Fruit fly (Drosophila melanogaster): ENCODE data around the gene bur.
A peak's percentile ranks its signal among the peaks of the same experiment; 100 is the strongest.

Gene bur

DNA sequence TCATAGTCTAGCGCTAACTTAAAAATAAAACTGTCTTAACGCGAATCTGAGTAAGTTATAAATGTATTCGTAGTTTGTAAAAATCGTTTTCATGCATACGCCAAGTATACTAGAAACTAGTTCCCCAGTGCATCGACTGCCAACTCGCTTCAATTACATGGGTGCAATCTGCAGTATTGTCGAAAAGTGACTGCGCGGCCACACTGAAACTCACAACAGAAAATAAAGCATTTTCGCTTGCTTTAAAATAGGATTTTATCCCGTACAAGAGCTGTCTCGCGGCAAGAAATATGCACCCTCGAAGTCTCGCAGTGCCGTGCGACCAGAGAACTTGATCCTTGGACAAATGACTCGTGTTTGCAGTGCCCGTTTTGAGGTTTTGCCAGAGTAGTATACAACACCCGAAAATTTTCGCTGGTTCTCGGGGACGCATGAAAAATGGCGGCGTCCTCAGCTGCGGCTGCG lies 41.7 kb upstream of the bur start, which contains the start of gene CG8677 (continued):
- no peak for TF ChIP-seq CG33557 (GFP tag; optimal IDR thresholded peaks at IDR 0.05)
- TF ChIP-seq psq (GFP tag; optimal IDR thresholded peaks at IDR 0.05): no peak
- no peak for TF ChIP-seq H2.0 (GFP tag; IDR thresholded peaks at IDR 0.05)
- TF ChIP-seq en (GFP tag; optimal IDR thresholded peaks at IDR 0.05): no peak
- TF ChIP-seq al (GFP tag; IDR thresholded peaks at IDR 0.05): no peak
- TF ChIP-seq CG13775 (GFP tag; optimal IDR thresholded peaks at IDR 0.05): no peak
- peak; percentile 46; the same call in 1 of the 2 replicates for TF ChIP-seq amos (GFP tag; IDR thresholded peaks at IDR 0.05; ENCODE audit: partially characterized antibody)
- no peak for TF ChIP-seq Hsf (GFP tag; optimal IDR thresholded peaks at IDR 0.05)
- TF ChIP-seq GATAe (GFP tag; conservative IDR thresholded peaks at IDR 0.05): no peak
- no peak for TF ChIP-seq nerfin-2 (GFP tag; IDR thresholded peaks at IDR 0.05; ENCODE audit: partially characterized antibody)
- TF ChIP-seq trh (GFP tag; optimal IDR thresholded peaks at IDR 0.05): no peak
- TF ChIP-seq Xrp1 (GFP tag; IDR thresholded peaks at IDR 0.05): no peak
- peak; percentile 13 for TF ChIP-seq CG12299 (tag; optimal IDR thresholded peaks at IDR 0.05)
- 0 out of 2 replicates have a peak, but pooled peaks have one; percentile 39 for TF ChIP-seq chm (GFP tag; IDR thresholded peaks at IDR 0.05)
- TF ChIP-seq croc (GFP tag; conservative IDR thresholded peaks at IDR 0.05): no peak
- no peak for TF ChIP-seq vnd (GFP tag; IDR thresholded peaks at IDR 0.05; ENCODE audit: partially characterized antibody)
- peak; percentile 67; the same call in 1 of the 3 replicates for TF ChIP-seq CG2199 (GFP tag; IDR thresholded peaks at IDR 0.05)
- no peak for TF ChIP-seq Nf-YA (GFP tag; IDR thresholded peaks at IDR 0.05)
- TF ChIP-seq ac (GFP tag; optimal IDR thresholded peaks at IDR 0.05): no peak
- TF ChIP-seq knrl (GFP tag; IDR thresholded peaks at IDR 0.05; ENCODE audit: partially characterized antibody): peak; percentile 17; the same call in 1 of the 3 replicates
- TF ChIP-seq Opbp (GFP tag; IDR thresholded peaks at IDR 0.05; ENCODE audit: partially characterized antibody): 0 out of 3 replicates have a peak, but pooled peaks have one; percentile 40
- TF ChIP-seq run (tag; optimal IDR thresholded peaks at IDR 0.05): no peak
- no peak for TF ChIP-seq Aef1 (GFP tag; IDR thresholded peaks at IDR 0.05)
- no peak for TF ChIP-seq Awh (GFP tag; IDR thresholded peaks at IDR 0.05)
- no peak for TF ChIP-seq CG4707 (GFP tag; optimal IDR thresholded peaks at IDR 0.05)
- no peak for TF ChIP-seq CG17612 (GFP tag; IDR thresholded peaks at IDR 0.05)
- no peak for TF ChIP-seq esg (GFP tag; conservative IDR thresholded peaks at IDR 0.05)
- TF ChIP-seq CG11696 (GFP tag; IDR thresholded peaks at IDR 0.05): no peak
- no peak for TF ChIP-seq org-1 (GFP tag; optimal IDR thresholded peaks at IDR 0.05)
- no peak for TF ChIP-seq CG16863 (GFP tag; optimal IDR thresholded peaks at IDR 0.05)
- no peak for TF ChIP-seq kay (GFP tag; optimal IDR thresholded peaks at IDR 0.05)
- TF ChIP-seq dysf (GFP tag; IDR thresholded peaks at IDR 0.05): no peak
- no peak for TF ChIP-seq sisA (GFP tag; IDR thresholded peaks at IDR 0.05)
- no peak for TF ChIP-seq B-H1 (GFP tag; IDR thresholded peaks at IDR 0.05)
- TF ChIP-seq CG12155 (GFP tag; optimal IDR thresholded peaks at IDR 0.05): no peak
- no peak for TF ChIP-seq ro (GFP tag; IDR thresholded peaks at IDR 0.05)
- no peak for TF ChIP-seq insv (GFP tag; optimal IDR thresholded peaks at IDR 0.05)
- TF ChIP-seq CG13424 (tag; optimal IDR thresholded peaks at IDR 0.05): peak; percentile 12
- no peak for TF ChIP-seq cato (GFP tag; optimal IDR thresholded peaks at IDR 0.05; ENCODE audit: borderline replicate concordance)
- TF ChIP-seq CG13624 (GFP tag; optimal IDR thresholded peaks at IDR 0.05): no peak
- no peak for TF ChIP-seq CG1529 (GFP tag; optimal IDR thresholded peaks at IDR 0.05)
- TF ChIP-seq CG6272 (GFP tag; IDR thresholded peaks at IDR 0.05): no peak
- peak; percentile 44; the same call in 1 of the 2 replicates for TF ChIP-seq CG32532 (GFP tag; IDR thresholded peaks at IDR 0.05)
- no peak for TF ChIP-seq CG18764 (GFP tag; optimal IDR thresholded peaks at IDR 0.05)
- no peak for TF ChIP-seq CG4424 (GFP tag; optimal IDR thresholded peaks at IDR 0.05)
- no peak for TF ChIP-seq CG15011 (GFP tag; optimal IDR thresholded peaks at IDR 0.05)
- TF ChIP-seq pb (GFP tag; optimal IDR thresholded peaks at IDR 0.05): no peak
- TF ChIP-seq CG31441 (GFP tag; IDR thresholded peaks at IDR 0.05): no peak
- TF ChIP-seq Jarid2 (GFP tag; optimal IDR thresholded peaks at IDR 0.05): no peak
- no peak for TF ChIP-seq fd96Cb (tag; optimal IDR thresholded peaks at IDR 0.05)
- no peak for TF ChIP-seq Atf-2 (GFP tag; optimal IDR thresholded peaks at IDR 0.05)
- TF ChIP-seq CG6654 (GFP tag; optimal IDR thresholded peaks at IDR 0.05): no peak

Data from whole organism, embryonic.